Fruit fly (Drosophila melanogaster) whole organism, embryonic: ENCODE data around the gene Cpr11B.

Source experiments
- CG10209 ChIP-seq: fragments of 200-800 bp; sonication (Bioruptor generic); optimal IDR thresholded peaks from 3 replicates; lab custom pipeline; 2017; ENCODE audit warnings: missing biosample characterization, mild to moderate bottlenecking, missing genetic modification characterization, missing genetic modification reagents
- CG16863 ChIP-seq: fragments of 200-800 bp; sonication (Bioruptor generic); optimal IDR thresholded peaks from 3 replicates; lab custom pipeline; 2016; ENCODE audit warnings: missing biosample characterization, missing genetic modification characterization
- Dip3 ChIP-seq: fragments of 200-800 bp; sonication (Bioruptor generic); optimal IDR thresholded peaks from 3 replicates; lab custom pipeline; 2016; ENCODE audit warnings: missing biosample characterization, missing genetic modification characterization
- ab ChIP-seq: fragments of 200-800 bp; sonication (Bioruptor generic); optimal IDR thresholded peaks from 2 replicates; lab custom pipeline; 2016; ENCODE audit warnings: missing biosample characterization, missing genetic modification characterization
- ken ChIP-seq: fragments of 200-800 bp; sonication (Bioruptor generic); IDR thresholded peaks from 3 replicates; pipeline ENCODE4 v1.3.6; 2022; ENCODE audit warnings: missing biosample characterization, missing genetic modification characterization
- slou ChIP-seq: fragments of 200-800 bp; sonication (Bioruptor generic); optimal IDR thresholded peaks from 3 replicates; lab custom pipeline; 2016; ENCODE audit warnings: missing biosample characterization, missing genetic modification characterization

DNA sequence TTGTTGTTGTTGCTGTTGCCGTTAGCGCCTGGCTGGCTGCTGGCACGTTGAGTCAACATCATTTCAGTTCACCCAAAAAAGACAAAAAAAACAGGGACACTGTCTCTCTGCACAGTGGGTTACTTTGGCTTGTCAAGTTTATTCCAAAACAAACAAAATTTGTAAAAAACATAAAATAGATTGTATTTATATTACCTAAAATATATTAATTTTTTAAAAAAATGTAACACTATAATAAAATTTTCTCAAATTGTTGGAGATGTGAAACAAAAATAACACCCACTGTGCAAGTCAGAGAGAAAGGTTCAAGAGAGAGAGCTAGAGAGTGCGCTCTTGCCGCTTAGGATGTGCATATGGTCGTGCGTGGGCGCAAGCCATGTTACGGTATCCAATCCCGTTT lies 14.7 kb downstream of the Cpr11B start:
- TF ChIP-seq ab (GFP tag; lab: Kevin White, UChicago) (no peak), ken (GFP tag; lab: Robert Waterston, UW) (peak; percentile 42; the same call in 1 of the 3 replicates), CG16863 (GFP tag; lab: Kevin White, UChicago) (no peak), CG10209 (peak; percentile 75), slou (GFP tag; lab: Kevin White, UChicago) (peak; percentile 55), Dip3 (GFP tag; lab: Kevin White, UChicago) (no peak)
